Fruit fly (Drosophila melanogaster) whole organism: ENCODE measurements around the gene CG10841.

Source experiments
- pan ChIP-seq: fragments of >200 bp; optimal IDR thresholded peaks from 2 replicates; lab custom pipeline; 2017
- psq ChIP-seq: fragments of >200 bp; optimal IDR thresholded peaks from 2 replicates; lab custom pipeline; 2017
- usp ChIP-seq: fragments of >200 bp; optimal IDR thresholded peaks from 2 replicates; lab custom pipeline; 2017; ENCODE audit warnings: missing biosample characterization, missing genetic modification characterization, mixed read lengths

DNA sequence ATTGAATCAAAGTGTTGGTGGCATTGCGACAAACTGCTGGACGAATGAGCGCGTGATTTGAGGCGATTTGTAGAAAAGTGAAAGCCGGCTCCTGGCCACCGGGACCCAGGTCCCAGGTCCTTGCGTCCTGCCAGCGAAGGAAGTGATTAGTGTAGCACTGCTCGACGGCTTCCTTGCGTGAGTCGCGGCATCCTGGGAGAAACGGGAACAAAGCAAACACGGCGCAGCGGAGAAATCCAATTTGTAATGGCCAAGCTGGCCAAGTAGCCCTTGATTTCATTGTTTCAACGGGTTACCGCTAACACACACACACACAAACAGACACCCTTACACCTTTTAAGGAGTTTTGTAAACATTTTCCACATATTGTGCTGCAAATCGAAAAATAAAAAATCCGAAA lies at the start of gene CG10841:
- TF ChIP-seq psq (lab: Kevin White, UChicago) (no peak), pan (no peak), usp (no peak)
